Fruit fly (Drosophila melanogaster) whole organism, pupa: Measurements from ENCODE around the gene Usp14.

Source experiments
- CG10348 ChIP-seq: fragments of 200-800 bp; sonication (Bioruptor generic); IDR thresholded peaks from 2 replicates; pipeline ENCODE4 v1.3.6; 2022; ENCODE audit warnings: missing biosample characterization, missing genetic modification characterization
- CG12605 ChIP-seq: fragments of 200-800 bp; sonication (Bioruptor generic); IDR thresholded peaks from 2 replicates; pipeline ENCODE4 v1.3.6; 2022; ENCODE audit warnings: missing biosample characterization, missing genetic modification characterization
- CG13204 ChIP-seq: fragments of 200-800 bp; sonication (Bioruptor generic); optimal IDR thresholded peaks from 2 replicates; lab custom pipeline; 2018; ENCODE audit warnings: missing biosample characterization, mild to moderate bottlenecking, missing genetic modification characterization, moderate library complexity
- CG14655 ChIP-seq: fragments of 200-800 bp; sonication (Bioruptor generic); optimal IDR thresholded peaks from 3 replicates; lab custom pipeline; 2017; ENCODE audit warnings: mild to moderate bottlenecking, missing biosample characterization, missing genetic modification reagents, missing genetic modification characterization
- CG15710 ChIP-seq: fragments of 200-800 bp; sonication (Bioruptor generic); optimal IDR thresholded peaks from 2 replicates; lab custom pipeline; 2018; ENCODE audit warnings: missing biosample characterization, mild to moderate bottlenecking, missing genetic modification characterization, moderate library complexity
- CG17806 ChIP-seq: fragments of 200-800 bp; sonication (Bioruptor generic); optimal IDR thresholded peaks from 2 replicates; lab custom pipeline; 2018; ENCODE audit warnings: missing biosample characterization, mild to moderate bottlenecking, missing genetic modification characterization, moderate library complexity
- CG32121 ChIP-seq: fragments of 200-800 bp; sonication (Bioruptor generic); IDR thresholded peaks from 2 replicates; pipeline ENCODE4 v1.3.6; 2022; ENCODE audit warnings: missing biosample characterization, missing genetic modification characterization
- CG34367 ChIP-seq: fragments of 200-800 bp; sonication (Bioruptor generic); optimal IDR thresholded peaks from 2 replicates; lab custom pipeline; 2018; ENCODE audit warnings: missing biosample characterization, mild to moderate bottlenecking, missing genetic modification characterization
- CG4496 ChIP-seq: fragments of 200-800 bp; sonication (Bioruptor generic); IDR thresholded peaks from 3 replicates; pipeline ENCODE4 v1.3.6; 2022; ENCODE audit warnings: missing biosample characterization, missing genetic modification characterization
- CG8159 ChIP-seq: fragments of 200-800 bp; sonication (Bioruptor generic); optimal IDR thresholded peaks from 3 replicates; lab custom pipeline; 2018; ENCODE audit warnings: missing biosample characterization, mild to moderate bottlenecking, missing genetic modification characterization, moderate library complexity
- CG8301 ChIP-seq: fragments of 200-800 bp; sonication (Bioruptor generic); optimal IDR thresholded peaks from 2 replicates; lab custom pipeline; 2018; ENCODE audit warnings: missing biosample characterization, mild to moderate bottlenecking, missing genetic modification characterization
- CG9948 ChIP-seq: fragments of 200-800 bp; sonication (Bioruptor generic); optimal IDR thresholded peaks from 2 replicates; lab custom pipeline; 2018; ENCODE audit warnings: missing biosample characterization, mild to moderate bottlenecking, missing genetic modification characterization, moderate library complexity
- D1 ChIP-seq: fragments of 200-800 bp; sonication (Bioruptor generic); optimal IDR thresholded peaks from 2 replicates; lab custom pipeline; 2018; ENCODE audit warnings: missing biosample characterization, mild to moderate bottlenecking, missing genetic modification characterization, moderate library complexity
- EcR ChIP-seq: fragments of 200-800 bp; sonication (Bioruptor generic); optimal IDR thresholded peaks from 3 replicates; lab custom pipeline; 2019; ENCODE audit warnings: missing biosample characterization, missing genetic modification characterization, mild to moderate bottlenecking, moderate library complexity, missing genetic modification reagents
- Ets98B ChIP-seq: fragments of 200-800 bp; sonication (Bioruptor generic); IDR thresholded peaks from 2 replicates; pipeline ENCODE4 v1.3.6; 2022; ENCODE audit warnings: missing biosample characterization, missing genetic modification characterization
- Pif1A ChIP-seq: fragments of 200-800 bp; sonication (Bioruptor generic); optimal IDR thresholded peaks from 3 replicates; lab custom pipeline; 2016; ENCODE audit warnings: missing biosample characterization, missing genetic modification characterization
- Pif1B ChIP-seq: fragments of 200-800 bp; sonication (Bioruptor generic); optimal IDR thresholded peaks from 3 replicates; lab custom pipeline; 2016; ENCODE audit warnings: missing biosample characterization, missing genetic modification characterization
- Snoo ChIP-seq: fragments of 200-800 bp; sonication (Bioruptor generic); optimal IDR thresholded peaks from 3 replicates; lab custom pipeline; 2017; ENCODE audit warnings: missing biosample characterization, mild to moderate bottlenecking, missing genetic modification characterization, inconsistent platforms
- fd96Ca ChIP-seq: fragments of 200-800 bp; sonication (Bioruptor generic); IDR thresholded peaks from 3 replicates; pipeline ENCODE4 v1.3.6; 2022; ENCODE audit warnings: missing biosample characterization, missing genetic modification characterization
- gl ChIP-seq: fragments of 200-800 bp; sonication (Bioruptor generic); optimal IDR thresholded peaks from 2 replicates; lab custom pipeline; 2018; ENCODE audit warnings: missing biosample characterization, mild to moderate bottlenecking, missing genetic modification characterization
- rn ChIP-seq: fragments of 200-800 bp; sonication (Bioruptor generic); IDR thresholded peaks from 2 replicates; pipeline ENCODE4 v1.3.6; 2022; ENCODE audit warnings: missing biosample characterization, missing genetic modification characterization

Gene Usp14

dm6 chr2L:10314327-10315210 lies at the start of gene Usp14, which contains the start of gene CG4972:
TSS of gene Usp14 (minus strand) at chr2L:10314396.
TSS of gene CG4972 (plus strand) at chr2L:10314792.
- TF ChIP-seq Snoo (tag; lab: Kevin White, UChicago) (no peak), rn (GFP tag; lab: Robert Waterston, UW) (no peak), CG8301 (tag; lab: Kevin White, UChicago) (no peak), gl (tag; lab: Kevin White, UChicago) (no peak), CG15710 (tag; lab: Kevin White, UChicago) (peak; percentile 24), Pif1B (no peak), fd96Ca (GFP tag; lab: Robert Waterston, UW) (no peak), EcR (GFP tag; lab: Kevin White, UChicago) (peak; percentile 27), CG4496 (GFP tag; lab: Robert Waterston, UW) (no peak), CG8159 (no peak), D1 (tag; lab: Kevin White, UChicago) (no peak), CG12605 (GFP tag; lab: Robert Waterston, UW) (no peak), CG32121 (GFP tag; lab: Robert Waterston, UW) (no peak), CG13204 (no peak), Ets98B (GFP tag; lab: Robert Waterston, UW) (no peak), CG10348 (GFP tag; lab: Robert Waterston, UW) (no peak), CG34367 (tag; lab: Kevin White, UChicago) (no peak)

- no peak for TF ChIP-seq CG4496 (GFP tag; lab: Robert Waterston, UW)
- no peak for TF ChIP-seq CG9948 (tag; lab: Kevin White, UChicago)
- TF ChIP-seq EcR (GFP tag; lab: Kevin White, UChicago), result no peak
- TF ChIP-seq CG8159, result no peak
- TF ChIP-seq CG12605 (GFP tag; lab: Robert Waterston, UW), result no peak
- TF ChIP-seq rn (GFP tag; lab: Robert Waterston, UW), result no peak
- no peak for TF ChIP-seq gl (tag; lab: Kevin White, UChicago)
- TF ChIP-seq Pif1B, result no peak
- TF ChIP-seq CG32121 (GFP tag; lab: Robert Waterston, UW), result no peak
- TF ChIP-seq Snoo (tag; lab: Kevin White, UChicago), result no peak
- no peak for TF ChIP-seq CG34367 (tag; lab: Kevin White, UChicago)
- TF ChIP-seq CG8301 (tag; lab: Kevin White, UChicago), result no peak
- no peak for TF ChIP-seq CG17806 (tag; lab: Kevin White, UChicago)
- TF ChIP-seq CG10348 (GFP tag; lab: Robert Waterston, UW), result no peak
- no peak for TF ChIP-seq fd96Ca (GFP tag; lab: Robert Waterston, UW)
Observed at dm6 chr2L:10362408-10363067, 48.3 kb upstream of the Usp14 start, which contains the start of the genes Cand1 and pim. TSS of gene Cand1 (minus strand) at chr2L:10362707. TSS of gene pim (plus strand) at chr2L:10362989.

- no peak for TF ChIP-seq Pif1A
- TF ChIP-seq EcR (GFP tag; lab: Kevin White, UChicago), result no peak
- no peak for TF ChIP-seq CG8301 (tag; lab: Kevin White, UChicago)
- TF ChIP-seq CG12605 (GFP tag; lab: Robert Waterston, UW), result no peak
- peak; percentile 51 for TF ChIP-seq CG15710 (tag; lab: Kevin White, UChicago)
- TF ChIP-seq CG34367 (tag; lab: Kevin White, UChicago), result peak; percentile 49
- no peak for TF ChIP-seq CG14655 (GFP tag; lab: Kevin White, UChicago)
- TF ChIP-seq D1 (tag; lab: Kevin White, UChicago), result no peak
- no peak for TF ChIP-seq CG13204
- TF ChIP-seq CG9948 (tag; lab: Kevin White, UChicago), result no peak
- no peak for TF ChIP-seq Ets98B (GFP tag; lab: Robert Waterston, UW)
- no peak for TF ChIP-seq gl (tag; lab: Kevin White, UChicago)
- TF ChIP-seq Pif1B, result no peak
- no peak for TF ChIP-seq CG8159
- TF ChIP-seq CG10348 (GFP tag; lab: Robert Waterston, UW), result no peak
- TF ChIP-seq CG32121 (GFP tag; lab: Robert Waterston, UW), result no peak
- no peak for TF ChIP-seq CG4496 (GFP tag; lab: Robert Waterston, UW)
- no peak for TF ChIP-seq rn (GFP tag; lab: Robert Waterston, UW)
- TF ChIP-seq Snoo (tag; lab: Kevin White, UChicago), result peak; percentile 42
- peak; percentile 26 for TF ChIP-seq CG17806 (tag; lab: Kevin White, UChicago)
- TF ChIP-seq fd96Ca (GFP tag; lab: Robert Waterston, UW), result no peak
Observed at dm6 chr2L:10356508-10356907, 42.3 kb upstream of the Usp14 start, which contains the start of the genes CtsL4 and ClpP. TSS of gene CtsL4 (minus strand) at chr2L:10356597. TSS of gene ClpP (plus strand) at chr2L:10356795.

- TF ChIP-seq CG17806 (tag; lab: Kevin White, UChicago) (no peak), CG32121 (GFP tag; lab: Robert Waterston, UW) (no peak), CG34367 (tag; lab: Kevin White, UChicago) (no peak), Snoo (tag; lab: Kevin White, UChicago) (no peak), CG15710 (tag; lab: Kevin White, UChicago) (no peak), Pif1B (no peak)
Observed at dm6 chr2L:10353871-10354270, 39.7 kb upstream of the Usp14 start, which contains the start of gene CG34367. TSS of gene CG34367 (minus strand) at chr2L:10353905.

dm6 chr2L:10351130-10351529 lies 36.9 kb upstream of the Usp14 start:
- TF ChIP-seq CG17806 (tag; lab: Kevin White, UChicago), result no peak
- TF ChIP-seq, all 21 proteins: peak for 0
